Worm (Caenorhabditis elegans): ENCODE measurements around the gene hst-3.1.

- TF ChIP-seq tlf-1 (GFP tag; optimal IDR thresholded peaks at IDR 0.05): no peak
- TF ChIP-seq Y79H2A.3 (GFP tag; conservative IDR thresholded peaks at IDR 0.05): no peak
- no peak for TF ChIP-seq ztf-22 (GFP tag; optimal IDR thresholded peaks at IDR 0.05)
- TF ChIP-seq F52B5.7 (tag; optimal IDR thresholded peaks at IDR 0.05): no peak
- no peak for TF ChIP-seq atf-7 (tag; optimal IDR thresholded peaks at IDR 0.05)
- TF ChIP-seq unc-130 (GFP tag; optimal IDR thresholded peaks at IDR 0.05): no peak
- no peak for TF ChIP-seq T07F8.4 (tag; optimal IDR thresholded peaks at IDR 0.05)
- TF ChIP-seq Y53F4B.3 (GFP tag; IDR thresholded peaks at IDR 0.05): no peak
- TF ChIP-seq rcor-1 (GFP tag; IDR thresholded peaks at IDR 0.05): no peak
- TF ChIP-seq dpff-1 (tag; optimal IDR thresholded peaks at IDR 0.05): no peak
- TF ChIP-seq cebp-2 (GFP tag; IDR thresholded peaks at IDR 0.05): no peak
Observed at ce11 chrII:6138138-6138537, 30.9 kb downstream of the hst-3.1 start.
